Fruit fly (Drosophila melanogaster) whole organism, pupa: Measurements from ENCODE around the gene Snx3.

ENCODE experiments used
- CG10348 ChIP-seq: fragments of 200-800 bp; sonication (Bioruptor generic); IDR thresholded peaks from 2 replicates; pipeline ENCODE4 v1.3.6; 2022; ENCODE audit warnings: missing biosample characterization, missing genetic modification characterization
- CG12605 ChIP-seq: fragments of 200-800 bp; sonication (Bioruptor generic); IDR thresholded peaks from 2 replicates; pipeline ENCODE4 v1.3.6; 2022; ENCODE audit warnings: missing biosample characterization, missing genetic modification characterization
- CG13204 ChIP-seq: fragments of 200-800 bp; sonication (Bioruptor generic); optimal IDR thresholded peaks from 2 replicates; lab custom pipeline; 2018; ENCODE audit warnings: missing biosample characterization, mild to moderate bottlenecking, missing genetic modification characterization, moderate library complexity
- CG14655 ChIP-seq: fragments of 200-800 bp; sonication (Bioruptor generic); optimal IDR thresholded peaks from 3 replicates; lab custom pipeline; 2017; ENCODE audit warnings: mild to moderate bottlenecking, missing biosample characterization, missing genetic modification reagents, missing genetic modification characterization
- CG15710 ChIP-seq: fragments of 200-800 bp; sonication (Bioruptor generic); optimal IDR thresholded peaks from 2 replicates; lab custom pipeline; 2018; ENCODE audit warnings: missing biosample characterization, mild to moderate bottlenecking, missing genetic modification characterization, moderate library complexity
- CG17806 ChIP-seq: fragments of 200-800 bp; sonication (Bioruptor generic); optimal IDR thresholded peaks from 2 replicates; lab custom pipeline; 2018; ENCODE audit warnings: missing biosample characterization, mild to moderate bottlenecking, missing genetic modification characterization, moderate library complexity
- CG32121 ChIP-seq: fragments of 200-800 bp; sonication (Bioruptor generic); IDR thresholded peaks from 2 replicates; pipeline ENCODE4 v1.3.6; 2022; ENCODE audit warnings: missing biosample characterization, missing genetic modification characterization
- CG34367 ChIP-seq: fragments of 200-800 bp; sonication (Bioruptor generic); optimal IDR thresholded peaks from 2 replicates; lab custom pipeline; 2018; ENCODE audit warnings: missing biosample characterization, mild to moderate bottlenecking, missing genetic modification characterization
- CG4496 ChIP-seq: fragments of 200-800 bp; sonication (Bioruptor generic); IDR thresholded peaks from 3 replicates; pipeline ENCODE4 v1.3.6; 2022; ENCODE audit warnings: missing biosample characterization, missing genetic modification characterization
- CG8159 ChIP-seq: fragments of 200-800 bp; sonication (Bioruptor generic); optimal IDR thresholded peaks from 3 replicates; lab custom pipeline; 2018; ENCODE audit warnings: missing biosample characterization, mild to moderate bottlenecking, missing genetic modification characterization, moderate library complexity
- CG8301 ChIP-seq: fragments of 200-800 bp; sonication (Bioruptor generic); optimal IDR thresholded peaks from 2 replicates; lab custom pipeline; 2018; ENCODE audit warnings: missing biosample characterization, mild to moderate bottlenecking, missing genetic modification characterization
- CG9948 ChIP-seq: fragments of 200-800 bp; sonication (Bioruptor generic); optimal IDR thresholded peaks from 2 replicates; lab custom pipeline; 2018; ENCODE audit warnings: missing biosample characterization, mild to moderate bottlenecking, missing genetic modification characterization, moderate library complexity
- D1 ChIP-seq: fragments of 200-800 bp; sonication (Bioruptor generic); optimal IDR thresholded peaks from 2 replicates; lab custom pipeline; 2018; ENCODE audit warnings: missing biosample characterization, mild to moderate bottlenecking, missing genetic modification characterization, moderate library complexity
- EcR ChIP-seq: fragments of 200-800 bp; sonication (Bioruptor generic); optimal IDR thresholded peaks from 3 replicates; lab custom pipeline; 2019; ENCODE audit warnings: missing biosample characterization, missing genetic modification characterization, mild to moderate bottlenecking, moderate library complexity, missing genetic modification reagents
- Ets98B ChIP-seq: fragments of 200-800 bp; sonication (Bioruptor generic); IDR thresholded peaks from 2 replicates; pipeline ENCODE4 v1.3.6; 2022; ENCODE audit warnings: missing biosample characterization, missing genetic modification characterization
- Pif1A ChIP-seq: fragments of 200-800 bp; sonication (Bioruptor generic); optimal IDR thresholded peaks from 3 replicates; lab custom pipeline; 2016; ENCODE audit warnings: missing biosample characterization, missing genetic modification characterization
- Pif1B ChIP-seq: fragments of 200-800 bp; sonication (Bioruptor generic); optimal IDR thresholded peaks from 3 replicates; lab custom pipeline; 2016; ENCODE audit warnings: missing biosample characterization, missing genetic modification characterization
- Snoo ChIP-seq: fragments of 200-800 bp; sonication (Bioruptor generic); optimal IDR thresholded peaks from 3 replicates; lab custom pipeline; 2017; ENCODE audit warnings: missing biosample characterization, mild to moderate bottlenecking, missing genetic modification characterization, inconsistent platforms
- fd96Ca ChIP-seq: fragments of 200-800 bp; sonication (Bioruptor generic); IDR thresholded peaks from 3 replicates; pipeline ENCODE4 v1.3.6; 2022; ENCODE audit warnings: missing biosample characterization, missing genetic modification characterization
- gl ChIP-seq: fragments of 200-800 bp; sonication (Bioruptor generic); optimal IDR thresholded peaks from 2 replicates; lab custom pipeline; 2018; ENCODE audit warnings: missing biosample characterization, mild to moderate bottlenecking, missing genetic modification characterization
- rn ChIP-seq: fragments of 200-800 bp; sonication (Bioruptor generic); IDR thresholded peaks from 2 replicates; pipeline ENCODE4 v1.3.6; 2022; ENCODE audit warnings: missing biosample characterization, missing genetic modification characterization

Snx3 gene

DNA sequence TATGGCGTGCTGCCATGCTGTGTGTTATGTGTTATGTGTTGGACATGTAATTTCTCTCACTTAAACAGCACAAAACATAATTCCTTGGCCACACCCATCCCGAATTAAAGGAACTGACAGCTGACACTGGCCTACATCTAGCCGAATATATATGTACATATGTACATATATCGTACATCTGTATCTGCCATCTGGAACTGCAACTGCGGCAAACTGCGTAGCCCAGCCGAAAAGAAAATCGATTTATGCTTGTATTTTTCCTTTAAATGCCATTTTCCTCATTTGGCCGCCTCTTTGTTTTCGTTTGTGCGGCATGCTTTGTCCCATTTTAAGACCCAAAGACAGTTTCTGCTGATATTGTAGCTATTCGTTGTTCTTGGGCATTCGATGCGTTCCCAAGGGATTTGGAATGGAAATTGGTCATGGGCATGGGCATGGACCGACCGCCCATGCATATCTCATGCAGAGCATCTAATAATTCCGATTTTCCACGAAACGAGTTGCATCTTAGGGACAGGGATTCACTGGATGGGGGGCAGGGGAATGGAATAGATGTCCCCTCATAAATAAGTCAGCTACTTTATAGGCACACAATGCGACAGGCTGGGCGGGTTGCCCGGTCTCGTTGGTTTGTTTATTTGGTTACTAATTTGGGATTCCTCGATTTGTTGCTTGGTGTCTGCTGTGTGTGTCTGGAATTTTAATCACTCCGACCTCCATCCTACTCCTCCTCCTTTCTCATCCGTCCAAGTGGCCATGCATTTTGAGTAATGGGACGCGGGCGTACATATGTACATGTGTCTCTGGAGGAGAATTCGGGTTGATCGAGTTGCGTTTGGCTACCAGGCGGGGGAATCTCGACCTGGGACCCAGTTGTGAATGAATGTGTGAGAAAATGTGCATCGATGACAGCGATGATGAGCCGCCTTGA is 21.5 kb downstream of the Snx3 start:
- no peak for TF ChIP-seq Snoo (tag; lab: Kevin White, UChicago)
- no peak for TF ChIP-seq fd96Ca (GFP tag; lab: Robert Waterston, UW)
- TF ChIP-seq CG8301 (tag; lab: Kevin White, UChicago): no peak
- TF ChIP-seq, all 21 proteins: peak for 0

DNA sequence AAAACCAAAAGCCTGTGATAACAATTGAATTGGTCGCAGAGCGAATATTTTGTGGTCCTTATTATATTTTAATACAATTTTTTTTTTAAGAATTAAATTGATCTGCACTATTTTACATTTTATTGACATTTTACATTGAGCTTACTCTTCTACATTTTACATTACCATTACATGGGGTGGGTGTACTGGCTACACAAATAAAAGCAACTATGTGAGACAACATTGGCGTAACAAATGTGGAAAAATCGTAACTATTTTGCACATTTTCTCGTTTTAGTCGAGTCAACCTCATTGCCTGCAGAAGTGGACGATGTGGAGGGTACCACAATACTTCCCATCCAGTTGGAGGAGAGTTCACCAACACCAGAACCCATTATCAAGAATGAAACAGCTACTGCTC is 22.7 kb downstream of the Snx3 start:
- TF ChIP-seq CG15710 (no peak), CG32121 (GFP tag; lab: Robert Waterston, UW) (no peak), rn (GFP tag; lab: Robert Waterston, UW) (no peak), gl (tag; lab: Kevin White, UChicago) (no peak), CG8301 (tag; lab: Kevin White, UChicago) (no peak), CG14655 (GFP tag; lab: Kevin White, UChicago) (no peak), fd96Ca (GFP tag; lab: Robert Waterston, UW) (no peak), D1 (peak; percentile 29)

DNA sequence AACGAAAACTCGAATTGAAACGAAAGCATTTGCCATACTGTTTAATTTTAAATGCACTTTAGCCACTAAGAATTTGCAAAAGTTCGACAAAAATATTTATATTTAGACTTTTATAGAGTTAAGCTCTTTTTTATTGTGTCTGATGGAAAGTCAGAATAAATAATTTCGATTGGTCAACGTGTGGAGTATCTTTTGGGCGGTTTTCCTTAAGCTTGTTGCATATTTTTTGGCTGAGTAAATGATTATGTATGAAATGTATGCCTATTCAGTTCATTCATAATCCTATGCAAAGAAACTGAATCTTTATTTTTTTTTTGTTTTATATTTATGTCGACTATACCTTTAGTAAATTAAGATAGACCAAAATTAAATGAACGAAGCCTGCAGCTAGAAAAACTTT is 24.9 kb downstream of the Snx3 start:
- TF ChIP-seq CG32121 (GFP tag; lab: Robert Waterston, UW): no peak
- TF ChIP-seq CG14655 (GFP tag; lab: Kevin White, UChicago): no peak
- TF ChIP-seq fd96Ca (GFP tag; lab: Robert Waterston, UW): no peak
- no peak for TF ChIP-seq D1
- no peak for TF ChIP-seq CG8159
- TF ChIP-seq rn (GFP tag; lab: Robert Waterston, UW): no peak
- TF ChIP-seq EcR (GFP tag; lab: Kevin White, UChicago): no peak
- no peak for TF ChIP-seq CG13204 (GFP tag; lab: Kevin White, UChicago)
- no peak for TF ChIP-seq CG8301 (tag; lab: Kevin White, UChicago)
- no peak for TF ChIP-seq CG12605 (GFP tag; lab: Robert Waterston, UW)
- TF ChIP-seq Pif1A (GFP tag; lab: Kevin White, UChicago): no peak
- no peak for TF ChIP-seq CG15710
- no peak for TF ChIP-seq CG4496
- TF ChIP-seq Ets98B: no peak
- TF ChIP-seq CG17806 (tag; lab: Kevin White, UChicago): no peak
- TF ChIP-seq CG10348: no peak
- TF ChIP-seq gl (tag; lab: Kevin White, UChicago): no peak
- no peak for TF ChIP-seq CG9948

DNA sequence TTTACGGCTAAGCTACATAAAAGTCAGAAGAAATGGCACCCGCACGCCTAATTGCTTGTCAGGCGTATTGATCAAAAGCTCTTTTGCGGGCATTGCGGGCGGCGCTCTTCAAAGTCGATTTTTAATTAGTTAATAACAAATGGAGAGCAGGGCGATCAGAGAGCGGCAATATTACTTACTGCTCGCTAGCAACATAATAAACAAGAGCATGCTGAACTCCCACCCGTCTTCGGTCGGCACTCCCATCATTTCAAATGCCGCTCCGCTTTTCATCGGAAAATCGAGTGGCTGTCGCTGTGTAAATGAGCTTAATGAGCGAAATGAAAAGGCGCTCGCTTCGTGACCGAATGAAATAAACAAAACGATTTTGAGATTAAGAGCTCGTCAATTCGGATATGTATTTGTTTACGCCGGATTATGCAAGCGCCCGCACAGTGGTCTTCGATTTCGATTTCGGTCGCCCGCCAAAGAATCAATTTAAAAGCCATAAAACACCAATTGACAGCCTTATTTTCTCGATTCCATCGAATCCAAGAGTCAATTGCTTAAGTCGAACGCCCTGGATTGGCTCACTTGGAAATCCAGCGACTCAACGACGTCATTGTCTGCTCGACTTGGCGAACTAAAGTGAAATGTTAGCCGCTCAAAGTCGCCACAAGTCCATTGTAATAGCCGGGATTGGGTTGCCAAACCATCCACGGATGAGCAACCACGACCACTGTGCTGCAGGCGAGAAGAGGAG is 25.9 kb downstream of the Snx3 start:
- TF ChIP-seq CG34367: no peak
- TF ChIP-seq CG10348: peak; percentile 52; the same call in 1 of the 2 replicates
- TF ChIP-seq D1: no peak
- TF ChIP-seq CG12605 (GFP tag; lab: Robert Waterston, UW): no peak
- 0 out of 3 replicates have a peak, but pooled peaks have one; percentile 18 for TF ChIP-seq CG4496
- TF ChIP-seq Pif1B (GFP tag; lab: Kevin White, UChicago): no peak
- no peak for TF ChIP-seq Snoo (tag; lab: Kevin White, UChicago)
- TF ChIP-seq CG8301 (tag; lab: Kevin White, UChicago): peak; percentile 47
- peak; percentile 79 for TF ChIP-seq CG32121 (GFP tag; lab: Robert Waterston, UW)
- no peak for TF ChIP-seq CG15710
- TF ChIP-seq CG8159: no peak
- no peak for TF ChIP-seq CG17806 (tag; lab: Kevin White, UChicago)
- TF ChIP-seq CG13204 (GFP tag; lab: Kevin White, UChicago): no peak
- peak; percentile 46 for TF ChIP-seq Ets98B
- TF ChIP-seq Pif1A (GFP tag; lab: Kevin White, UChicago): no peak
- peak; percentile 55 for TF ChIP-seq CG14655 (GFP tag; lab: Kevin White, UChicago)
- TF ChIP-seq CG9948: no peak
- TF ChIP-seq gl (tag; lab: Kevin White, UChicago): no peak
- peak; percentile 80 for TF ChIP-seq fd96Ca (GFP tag; lab: Robert Waterston, UW)
- peak; percentile 46 for TF ChIP-seq rn (GFP tag; lab: Robert Waterston, UW)
- TF ChIP-seq EcR (GFP tag; lab: Kevin White, UChicago): no peak

DNA sequence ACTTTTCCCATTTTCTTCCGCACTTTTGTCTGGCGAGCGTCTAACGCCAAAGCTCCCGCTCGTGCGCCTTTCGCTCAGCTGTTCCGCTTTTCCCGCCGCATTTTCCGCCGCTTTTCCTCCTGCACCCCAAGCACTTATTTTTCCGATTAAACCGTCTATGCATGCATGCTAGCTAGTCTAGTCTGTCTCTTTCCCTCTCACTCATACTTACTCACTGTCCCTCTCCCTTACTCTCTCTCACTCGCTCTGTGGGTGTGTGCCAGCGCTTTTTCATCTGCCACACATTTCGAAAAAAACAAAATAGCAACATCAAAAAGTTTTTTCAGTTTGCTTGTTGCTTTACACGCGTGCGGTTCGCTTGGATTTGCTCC is 26.4 kb downstream of the Snx3 start, which contains the start of gene CG6225:
Gene CG6225, plus strand, starts transcription at position 325 of the 371 bp plus-strand sequence.
- no peak for TF ChIP-seq Pif1A (GFP tag; lab: Kevin White, UChicago)
- TF ChIP-seq rn (GFP tag; lab: Robert Waterston, UW): no peak
- TF ChIP-seq Pif1B (GFP tag; lab: Kevin White, UChicago): no peak
- no peak for TF ChIP-seq CG15710
- no peak for TF ChIP-seq CG34367
- TF ChIP-seq Ets98B: no peak
- TF ChIP-seq CG14655 (GFP tag; lab: Kevin White, UChicago): no peak
- no peak for TF ChIP-seq CG12605 (GFP tag; lab: Robert Waterston, UW)
- TF ChIP-seq gl (tag; lab: Kevin White, UChicago): no peak
- TF ChIP-seq CG4496: no peak
- TF ChIP-seq EcR (GFP tag; lab: Kevin White, UChicago): no peak
- no peak for TF ChIP-seq CG8301 (tag; lab: Kevin White, UChicago)
- TF ChIP-seq CG10348: no peak
- no peak for TF ChIP-seq CG9948
- no peak for TF ChIP-seq CG17806 (tag; lab: Kevin White, UChicago)
- TF ChIP-seq fd96Ca (GFP tag; lab: Robert Waterston, UW): no peak
- TF ChIP-seq CG8159: no peak
- TF ChIP-seq CG13204 (GFP tag; lab: Kevin White, UChicago): no peak
